Fruit fly (Drosophila melanogaster): ENCODE results near the gene CG1737.

Gene CG1737

DNA sequence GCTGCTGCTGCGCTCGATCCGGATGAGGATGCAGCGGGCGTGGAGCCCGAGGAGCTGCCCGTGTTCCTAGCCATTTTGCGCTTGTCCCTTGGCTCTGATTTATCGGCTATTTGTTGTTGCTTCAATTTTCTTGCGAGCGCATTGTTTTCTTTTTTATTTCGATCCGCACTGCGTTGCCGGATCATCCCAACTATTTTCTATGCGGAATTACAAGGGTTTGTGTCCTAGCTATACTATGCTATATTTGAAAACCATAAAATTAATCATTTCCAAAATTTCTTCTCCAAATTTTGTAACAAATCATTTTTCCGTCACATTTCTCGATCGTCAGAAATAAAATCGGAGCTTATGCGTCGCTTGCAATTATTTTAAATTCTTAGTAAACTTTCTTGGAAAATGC is 2.6 kb upstream of the CG1737 start, which contains the start of the genes GCS1 and CG11756:
Gene GCS1 (minus strand): TSS at position 193 of the 400 bp plus-strand sequence.
Gene CG11756 (plus strand): TSS at position 312 of the 400 bp plus-strand sequence.
- TF ChIP-seq noc (tag; optimal IDR thresholded peaks at IDR 0.05), result no peak

DNA sequence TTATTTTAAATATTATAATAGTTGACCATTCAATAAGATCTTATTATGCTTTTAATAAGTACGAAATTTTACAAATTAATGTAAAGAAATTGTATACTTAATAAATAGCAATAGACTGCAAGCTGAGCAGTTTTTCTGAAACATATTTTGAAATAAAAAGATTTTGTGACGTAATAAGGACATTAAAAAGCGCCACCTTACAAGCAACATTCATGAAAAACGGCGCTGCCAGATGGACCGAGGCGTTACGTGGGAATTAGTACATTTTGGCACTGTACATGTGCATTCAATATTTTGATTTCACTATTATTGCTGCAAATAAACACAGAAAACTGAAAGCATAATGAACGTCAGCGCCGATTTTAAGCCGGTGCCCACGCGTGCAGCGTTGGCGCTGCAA is 1.6 kb upstream of the CG1737 start, which contains the start of gene CG1738:
Gene CG1738 (plus strand): TSS at position 221 of the 400 bp plus-strand sequence.
- TF ChIP-seq noc (tag; optimal IDR thresholded peaks at IDR 0.05), result no peak

DNA sequence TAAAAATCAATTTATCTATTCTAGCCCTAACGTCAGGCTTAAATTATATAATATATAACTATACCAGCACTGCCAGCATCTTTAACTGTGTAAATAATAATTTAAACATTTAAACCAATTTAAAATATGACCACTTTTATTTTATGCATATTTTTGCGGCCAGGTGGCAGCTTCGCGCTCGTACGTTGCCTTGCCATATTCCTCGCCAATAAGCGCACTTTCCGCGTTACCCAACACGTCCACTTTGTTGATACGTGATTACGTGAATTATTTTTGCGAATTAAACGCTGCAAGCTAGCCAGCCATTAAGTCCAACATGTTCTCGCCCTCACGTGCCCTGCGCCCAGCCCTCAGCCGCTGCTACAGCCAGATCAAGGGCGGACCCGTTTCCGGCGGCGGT is 628 bp upstream of the CG1737 start, which contains the start of gene NdufV3:
Gene NdufV3 (plus strand): TSS at position 219 of the 400 bp plus-strand sequence.
- no peak for TF ChIP-seq noc (tag; optimal IDR thresholded peaks at IDR 0.05)

DNA sequence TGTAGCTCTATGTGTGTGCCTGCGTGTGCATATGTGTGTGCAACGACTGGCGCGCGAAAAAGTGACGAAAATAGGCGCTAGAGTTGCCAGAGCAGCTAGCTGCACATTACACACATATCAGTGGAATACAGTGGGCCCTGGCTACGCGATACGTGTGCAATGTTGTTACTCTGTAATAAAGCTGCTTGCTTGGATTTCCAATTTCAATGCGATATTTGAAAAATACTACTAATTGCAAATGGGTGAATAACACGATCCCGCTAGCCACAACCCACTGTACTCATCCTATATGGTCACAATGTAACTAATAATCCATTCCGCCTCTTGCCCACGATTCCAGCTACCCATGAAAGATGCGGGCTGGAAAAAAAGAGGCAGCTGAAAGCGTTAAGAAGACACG is 943 bp downstream of the CG1737 start:
- TF ChIP-seq noc (tag; optimal IDR thresholded peaks at IDR 0.05), result peak; percentile 93

DNA sequence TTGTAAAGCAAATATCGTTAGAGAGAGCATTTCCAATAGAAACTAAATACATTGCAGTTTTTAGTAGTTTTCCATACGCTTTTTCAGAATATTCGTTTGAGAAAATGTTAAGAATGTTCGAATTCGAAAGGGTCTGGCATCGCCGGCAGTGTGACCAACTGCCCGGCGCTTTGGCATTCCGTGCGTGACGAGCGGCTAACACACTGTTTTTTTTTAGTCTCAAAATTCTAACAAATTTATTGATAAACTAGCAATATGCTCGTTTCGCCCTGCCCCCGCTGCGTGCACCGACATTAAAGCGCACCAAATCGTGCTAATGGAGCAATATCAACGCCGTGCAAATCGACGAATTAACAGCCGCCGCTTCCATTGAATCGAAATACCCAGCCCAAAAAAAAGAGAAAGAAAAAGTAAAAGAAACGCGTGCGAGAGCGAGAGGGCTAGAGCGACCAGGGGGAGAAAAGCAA is 5.3 kb downstream of the CG1737 start, which contains the start of gene dsh:
Gene dsh (plus strand): TSS at position 174 of the 467 bp plus-strand sequence.
- TF ChIP-seq noc (tag; optimal IDR thresholded peaks at IDR 0.05), result no peak

DNA sequence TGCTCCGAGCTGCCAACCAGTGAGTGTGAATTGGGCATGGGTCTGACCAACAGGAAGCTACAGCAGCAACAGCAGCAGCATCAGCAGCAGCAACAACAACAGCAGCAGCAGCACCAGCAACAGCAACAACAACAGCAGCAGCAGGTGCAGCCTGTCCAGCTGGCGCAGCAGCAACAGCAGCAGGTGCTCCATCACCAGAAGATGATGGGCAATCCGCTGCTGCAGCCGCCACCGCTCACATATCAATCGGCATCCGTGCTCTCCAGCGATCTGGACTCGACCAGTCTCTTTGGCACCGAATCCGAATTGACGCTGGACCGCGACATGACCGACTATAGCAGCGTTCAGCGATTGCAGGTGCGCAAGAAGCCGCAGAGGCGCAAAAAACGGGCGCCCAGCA is 6.2 kb downstream of the CG1737 start:
- no peak for TF ChIP-seq noc (tag; optimal IDR thresholded peaks at IDR 0.05)

DNA sequence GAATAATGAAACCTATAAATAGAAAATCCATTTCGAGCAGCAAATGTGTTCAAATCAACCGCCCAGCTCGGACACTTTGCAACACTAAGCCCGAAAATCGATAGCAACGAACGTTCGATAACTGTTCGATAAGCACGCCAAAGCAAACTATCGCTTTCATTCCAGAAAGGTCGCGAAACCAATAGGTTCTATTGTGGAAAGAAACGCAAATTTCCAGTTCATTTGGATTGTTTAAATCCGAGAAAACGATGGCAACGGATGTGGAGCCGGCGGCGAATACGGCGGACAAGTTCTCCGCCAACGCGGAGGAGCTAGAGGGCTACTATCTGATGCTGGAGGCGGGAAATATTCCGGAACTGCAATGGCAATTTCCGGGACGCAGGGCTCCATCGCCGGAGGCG is 8.7 kb downstream of the CG1737 start, which contains the start of gene Pa1:
Gene Pa1 (plus strand): TSS at position 156 of the 401 bp plus-strand sequence.
- no peak for TF ChIP-seq noc (tag; optimal IDR thresholded peaks at IDR 0.05)

DNA sequence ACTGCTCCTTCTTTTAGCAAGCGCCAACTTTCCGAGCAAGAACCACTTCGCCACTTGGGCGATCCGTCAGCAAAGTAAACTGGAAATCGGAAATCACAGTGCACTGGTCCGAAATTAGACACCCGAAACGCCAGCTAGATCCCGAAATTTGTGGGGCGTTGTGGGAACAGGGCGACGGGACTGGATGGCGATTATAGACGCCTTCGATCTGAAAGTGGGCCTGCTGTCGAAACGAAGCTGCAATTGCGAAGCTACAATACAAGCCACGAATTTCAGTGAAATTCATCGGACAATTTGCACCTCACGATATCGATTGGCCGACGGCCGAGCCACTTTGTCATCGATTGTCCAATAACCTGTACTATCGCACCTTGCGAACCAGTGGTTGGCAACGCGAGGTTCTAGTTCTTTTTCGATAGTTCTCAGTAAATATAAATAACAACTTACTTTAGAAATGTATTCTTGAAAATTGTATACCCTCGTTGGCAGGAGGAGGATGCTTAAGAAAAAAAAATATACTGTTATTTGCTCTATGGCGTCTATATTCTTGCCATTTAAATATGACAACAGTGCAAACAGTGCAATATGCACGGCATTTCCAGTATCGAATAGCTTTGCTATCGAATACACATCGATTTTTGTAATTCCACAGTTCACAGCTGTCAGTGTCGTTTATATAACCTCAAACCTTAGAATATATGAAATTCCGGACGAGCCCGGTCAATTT is 17.5 kb downstream of the CG1737 start, which contains the start of the genes hop and Tim8:
Gene hop (minus strand): TSS at position 316 of the 727 bp plus-strand sequence.
Gene Tim8 (plus strand): TSS at position 663 of the 727 bp plus-strand sequence.
- TF ChIP-seq noc (tag; optimal IDR thresholded peaks at IDR 0.05), result no peak

DNA sequence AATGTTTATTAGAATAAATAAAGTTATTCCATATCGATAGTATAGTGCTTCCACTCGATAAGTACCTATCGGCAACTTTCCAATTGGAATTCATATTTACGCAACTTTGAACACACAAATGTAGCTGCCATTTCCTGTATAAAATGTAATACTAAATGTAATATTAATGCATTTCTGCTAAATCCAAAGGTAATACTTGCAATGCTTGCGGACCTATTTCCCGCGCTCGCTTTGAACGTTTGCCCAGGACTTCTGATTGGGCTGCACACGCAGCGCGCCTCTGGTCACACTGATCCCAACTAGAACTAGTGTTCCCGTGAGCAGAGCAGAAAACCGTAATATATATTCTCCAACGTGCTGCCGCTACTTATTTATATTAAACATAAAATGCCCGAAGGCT is 19.0 kb downstream of the CG1737 start, which contains the start of gene dlg1:
Gene dlg1 (plus strand): TSS at position 292 of the 400 bp plus-strand sequence.
- no peak for TF ChIP-seq noc (tag; optimal IDR thresholded peaks at IDR 0.05)

DNA sequence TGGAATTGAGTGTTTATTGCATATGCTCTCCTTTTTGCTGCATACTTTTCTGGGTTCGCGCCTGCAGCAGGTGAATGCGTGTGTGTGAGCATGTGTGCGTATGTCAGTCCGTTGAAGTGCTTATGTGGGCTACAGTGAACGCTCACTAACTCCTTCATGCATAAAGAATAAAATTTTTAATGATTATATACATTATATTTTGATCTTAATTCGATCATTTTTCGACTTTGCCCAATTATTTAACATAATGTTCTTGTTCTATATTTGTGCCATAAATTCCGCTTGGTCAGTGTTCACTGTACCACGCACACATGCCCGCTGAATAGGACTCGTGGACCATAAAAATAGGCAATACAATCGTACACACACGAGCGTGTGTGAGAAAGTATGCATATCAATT is 20.4 kb downstream of the CG1737 start:
- TF ChIP-seq noc (tag; optimal IDR thresholded peaks at IDR 0.05), result no peak

DNA sequence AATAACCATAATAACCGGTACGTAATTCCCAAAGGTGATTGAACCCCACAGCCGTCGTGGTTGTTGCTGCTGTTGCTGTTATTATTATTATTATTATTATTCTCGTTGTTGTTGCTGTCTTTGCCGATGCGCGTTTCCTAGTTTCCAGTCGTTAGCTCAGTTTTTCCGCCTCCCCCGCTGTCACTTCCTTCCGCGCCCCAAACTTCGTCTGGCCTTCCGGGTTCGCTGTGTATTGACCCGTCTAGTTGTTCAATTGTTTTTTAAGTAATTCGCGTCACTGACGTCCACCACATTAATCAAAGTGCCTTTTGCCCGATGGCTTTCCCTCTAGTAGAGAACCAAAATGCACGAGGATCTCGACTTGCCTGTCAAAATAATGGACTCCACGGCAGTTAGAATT is 21.2 kb downstream of the CG1737 start:
- TF ChIP-seq noc (tag; optimal IDR thresholded peaks at IDR 0.05), result no peak

DNA sequence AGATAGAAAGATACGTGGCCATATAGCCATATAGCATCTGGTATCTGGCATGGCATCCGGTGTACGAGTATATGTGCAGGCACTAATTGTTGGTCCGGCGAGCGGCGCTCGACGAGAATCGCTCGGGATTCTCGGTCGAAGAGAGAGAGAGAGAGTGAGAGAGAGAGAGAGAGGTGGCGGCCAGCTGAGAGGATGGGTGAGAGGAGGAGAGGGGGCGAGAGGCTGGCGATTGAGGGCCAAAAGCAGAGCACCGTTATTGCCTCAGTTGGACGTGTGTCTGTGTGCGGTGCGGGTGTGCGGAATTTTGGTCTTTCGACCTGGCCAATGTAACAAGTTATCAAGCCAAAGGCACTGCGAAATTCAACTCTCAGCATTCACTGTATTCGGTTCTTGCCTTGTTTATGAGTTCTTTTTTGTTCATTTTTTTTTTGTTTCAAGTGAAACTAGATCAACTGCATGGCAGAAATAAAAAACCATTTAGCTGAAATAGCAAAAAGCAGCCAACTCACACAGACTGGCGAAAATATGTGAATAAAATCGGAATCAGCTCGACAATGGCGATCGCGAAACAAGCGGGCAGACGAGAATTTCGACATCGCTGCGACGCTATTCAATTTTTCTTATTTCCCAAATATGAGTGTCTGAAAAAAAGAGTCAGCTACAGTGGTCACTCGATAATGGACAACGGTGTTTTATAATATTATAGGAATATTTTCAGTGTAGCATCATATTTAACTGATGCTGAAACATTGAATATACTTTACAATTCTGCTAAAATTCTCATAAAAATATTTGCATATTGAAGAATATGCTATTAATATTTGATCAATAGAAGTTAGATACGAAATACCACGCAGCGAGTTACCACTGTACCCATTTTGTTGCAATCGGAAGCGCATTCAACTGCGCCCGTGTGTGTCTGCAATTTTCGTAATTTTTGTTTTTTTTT is 22.6 kb downstream of the CG1737 start:
- TF ChIP-seq noc (tag; optimal IDR thresholded peaks at IDR 0.05), result no peak

DNA sequence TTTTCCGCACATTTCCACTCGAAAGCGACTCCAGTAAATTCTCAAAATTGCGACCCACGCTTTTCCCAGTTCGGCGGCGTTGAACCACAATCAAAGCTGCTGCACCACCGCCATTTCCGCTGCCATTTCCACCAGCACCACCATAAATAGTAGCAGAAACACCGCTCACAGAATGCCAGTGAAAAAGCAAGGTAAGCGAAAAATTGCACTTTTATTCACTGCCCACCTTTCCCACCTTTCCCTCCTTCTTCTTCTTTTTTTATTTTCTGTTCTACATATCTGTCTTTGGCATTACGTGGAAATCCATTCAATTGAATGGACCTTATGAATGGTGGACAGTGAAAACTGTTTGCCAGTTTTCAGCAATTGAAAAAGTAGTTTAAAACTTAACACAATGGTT is 23.9 kb downstream of the CG1737 start:
- TF ChIP-seq noc (tag; optimal IDR thresholded peaks at IDR 0.05), result no peak

DNA sequence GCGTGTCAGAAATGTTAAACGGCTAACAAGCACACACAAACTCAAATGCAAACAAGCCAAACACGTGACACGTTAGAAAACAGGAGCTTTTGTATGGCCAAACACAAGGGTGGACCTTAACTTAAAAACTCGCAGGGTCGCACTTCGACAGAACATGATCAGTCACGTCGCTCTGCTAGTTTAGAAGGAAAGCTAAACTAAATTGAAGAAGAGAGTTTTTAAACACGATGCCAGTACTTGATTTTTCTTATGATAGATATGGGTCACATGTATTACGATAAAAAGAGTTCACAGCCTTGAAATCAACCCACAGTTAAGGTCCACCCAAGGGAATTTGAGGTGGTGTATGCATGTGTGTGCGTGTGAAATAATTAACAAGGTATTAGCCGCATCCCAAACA is 28.0 kb downstream of the CG1737 start:
- TF ChIP-seq noc (tag; optimal IDR thresholded peaks at IDR 0.05), result no peak

DNA sequence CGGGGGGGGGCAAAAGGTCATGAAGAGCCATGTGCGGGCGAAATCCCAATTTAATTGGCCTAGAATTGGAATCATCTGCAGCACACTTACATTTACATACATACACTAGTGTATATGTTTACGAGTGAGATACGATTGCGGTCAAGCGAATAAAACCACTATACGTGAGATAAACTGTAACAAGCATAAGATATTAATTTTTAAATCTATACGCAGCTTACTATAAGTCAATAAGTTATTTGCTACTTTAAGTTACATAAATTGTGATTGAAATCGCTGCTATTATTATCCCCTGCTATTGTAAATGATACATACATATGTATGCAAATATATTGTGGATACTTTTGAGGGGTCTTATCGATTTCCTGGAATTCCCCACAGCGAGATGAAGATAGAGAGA is 28.7 kb downstream of the CG1737 start:
- TF ChIP-seq noc (tag; optimal IDR thresholded peaks at IDR 0.05), result no peak

DNA sequence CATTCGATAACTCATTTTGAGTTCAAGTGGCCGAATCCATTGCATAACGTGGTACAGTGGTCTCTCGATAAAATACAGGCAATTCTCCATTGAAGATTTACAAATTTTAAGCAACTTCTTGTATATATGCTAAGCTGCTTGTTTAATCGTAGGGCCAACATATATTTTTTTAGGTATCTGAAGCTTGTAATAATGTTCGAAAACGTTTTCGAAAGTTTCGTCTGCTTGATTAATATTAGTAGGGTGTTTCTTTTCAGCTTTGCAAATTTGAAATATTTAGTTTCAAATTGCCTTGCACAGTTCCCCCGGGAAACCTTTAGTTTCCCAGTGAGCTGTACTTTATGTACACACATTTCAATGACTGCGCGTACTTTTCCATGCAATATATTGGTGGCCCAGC is 29.3 kb downstream of the CG1737 start:
- TF ChIP-seq noc (tag; optimal IDR thresholded peaks at IDR 0.05), result no peak

Data from whole organism, larva.